Worm (Caenorhabditis elegans) whole organism, early embryonic: ENCODE data around the gene Y47D3B.3.

Experiments
- B0310.2 ChIP-seq: sonication (generic microtip); optimal IDR thresholded peaks from 2 replicates; lab custom pipeline; 2016; ENCODE audit warnings: mild to moderate bottlenecking, missing genetic modification characterization, missing compliant biosample characterization
- aly-1 ChIP-seq: sonication (generic microtip); optimal IDR thresholded peaks from 2 replicates; lab custom pipeline; 2016; ENCODE audit warnings: missing genetic modification characterization, missing compliant biosample characterization
- ama-1 ChIP-seq: fragments of 150-350 bp; optimal IDR thresholded peaks from 2 replicates; lab custom pipeline; 2014
- ceh-13 ChIP-seq: fragments of 200-800 bp; sonication (Bioruptor generic); optimal IDR thresholded peaks from 2 replicates; lab custom pipeline; 2018; ENCODE audit warnings: mild to moderate bottlenecking, missing genetic modification characterization, missing compliant biosample characterization
- ceh-36 ChIP-seq: sonication (generic microtip); optimal IDR thresholded peaks from 2 replicates; lab custom pipeline; 2016; ENCODE audit warnings: missing genetic modification characterization, inconsistent platforms, missing compliant biosample characterization
- ets-7 ChIP-seq: sonication (generic microtip); optimal IDR thresholded peaks from 2 replicates; lab custom pipeline; 2016; ENCODE audit warnings: missing genotype, missing genetic modification characterization, missing compliant biosample characterization
- flt-1 ChIP-seq: fragments of 200-800 bp; sonication (Bioruptor generic); IDR thresholded peaks from 2 replicates; pipeline ENCODE4 v1.3.6; 2022; ENCODE audit warnings: missing genetic modification characterization, missing compliant biosample characterization
- hnd-1 ChIP-seq: sonication (generic microtip); optimal IDR thresholded peaks from 2 replicates; lab custom pipeline; 2016; ENCODE audit warnings: missing genetic modification characterization, missing compliant biosample characterization
- pes-1 ChIP-seq: fragments of 200-800 bp; sonication (Bioruptor generic); IDR thresholded peaks from 2 replicates; pipeline ENCODE4 v1.3.6; 2022; ENCODE audit warnings: missing genetic modification reagents, missing genetic modification characterization, missing compliant biosample characterization
- scrt-1 ChIP-seq: fragments of 200-800 bp; sonication (Bioruptor generic); IDR thresholded peaks from 2 replicates; pipeline ENCODE4 v1.3.6; 2022; ENCODE audit warnings: missing genetic modification characterization, missing compliant biosample characterization
- sea-1 ChIP-seq: fragments of 200-800 bp; sonication (Bioruptor generic); conservative IDR thresholded peaks from 2 replicates; pipeline ENCODE4 v1.3.6; 2022; ENCODE audit warnings: missing genetic modification characterization, missing compliant biosample characterization
- tbx-11 ChIP-seq: fragments of 200-800 bp; sonication (Bioruptor generic); IDR thresholded peaks from 2 replicates; pipeline ENCODE4 v1.3.6; 2022; ENCODE audit warnings: missing genetic modification characterization, missing compliant biosample characterization
- tbx-37 ChIP-seq: fragments of 200-800 bp; sonication (Bioruptor generic); conservative IDR thresholded peaks from 2 replicates; pipeline ENCODE4 v1.3.6; 2022; ENCODE audit warnings: missing genetic modification reagents, missing genetic modification characterization, missing compliant biosample characterization
- tra-4 ChIP-seq: sonication (generic microtip); optimal IDR thresholded peaks from 2 replicates; lab custom pipeline; 2017; ENCODE audit warnings: missing genetic modification characterization, missing compliant biosample characterization

DNA sequence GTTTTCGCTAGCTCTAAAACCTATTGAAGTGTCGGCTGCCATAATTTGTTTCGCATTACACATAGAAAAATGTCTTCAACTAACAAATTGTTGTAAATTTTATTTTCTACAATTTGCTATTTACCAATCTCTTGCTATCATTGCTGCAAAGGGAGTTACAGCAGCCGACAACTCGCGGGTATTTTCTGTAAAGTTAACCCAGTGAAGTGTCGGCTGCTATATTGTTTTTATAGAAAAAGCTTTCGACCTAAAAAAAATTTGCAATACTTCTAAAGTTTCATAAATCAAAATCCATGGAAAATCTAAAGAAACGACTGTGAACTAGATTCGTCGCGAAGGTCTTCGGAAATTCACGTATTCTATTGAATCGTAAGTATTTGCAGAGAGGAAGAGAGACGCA is 18.7 kb upstream of the Y47D3B.3 start:
- TF ChIP-seq ceh-13 (GFP tag; lab: Kevin White, UChicago): no peak
- TF ChIP-seq tbx-37 (GFP tag; lab: Robert Waterston, UW): no peak
- TF ChIP-seq pes-1 (GFP tag; lab: Robert Waterston, UW): no peak
- TF ChIP-seq scrt-1 (GFP tag; lab: Robert Waterston, UW): no peak
- no peak for TF ChIP-seq hnd-1 (tag; lab: Kevin White, UChicago)
- TF ChIP-seq ama-1 (lab: Kevin White, UChicago): no peak
- no peak for TF ChIP-seq ets-7 (tag; lab: Kevin White, UChicago)
- TF ChIP-seq aly-1: no peak
- TF ChIP-seq tra-4: no peak
- no peak for TF ChIP-seq flt-1 (GFP tag; lab: Robert Waterston, UW)
- TF ChIP-seq sea-1 (GFP tag; lab: Robert Waterston, UW): no peak
- no peak for TF ChIP-seq tbx-11
- TF ChIP-seq ceh-36 (tag; lab: Kevin White, UChicago): no peak
- TF ChIP-seq B0310.2 (tag; lab: Kevin White, UChicago): no peak
